Fruit fly (Drosophila melanogaster): ENCODE measurements around the gene CG31221.
A peak's percentile ranks its signal among the peaks of the same experiment; 100 is the strongest.

Gene CG31221

dm6 chr3R:19508388-19509185 is 96.1 kb downstream of the CG31221 start (continued):
- TF ChIP-seq hkb (optimal IDR thresholded peaks at IDR 0.05) (no peak), hkb (GFP tag; IDR thresholded peaks at IDR 0.05) (0 out of 2 replicates have a peak, but pooled peaks have one; percentile 32), Mes4 (GFP tag; optimal IDR thresholded peaks at IDR 0.05) (no peak), corto (GFP tag; optimal IDR thresholded peaks at IDR 0.05) (no peak), bbx (GFP tag; IDR thresholded peaks at IDR 0.05; ENCODE audit: partially characterized antibody) (no peak), Awh (GFP tag; IDR thresholded peaks at IDR 0.05) (no peak), NK7.1 (GFP tag; optimal IDR thresholded peaks at IDR 0.05) (no peak), CG42726 (GFP tag; IDR thresholded peaks at IDR 0.05; ENCODE audit: partially characterized antibody) (no peak), Hey (tag; optimal IDR thresholded peaks at IDR 0.05) (no peak), CG2678 (tag; optimal IDR thresholded peaks at IDR 0.05) (peak; percentile 35), stc (GFP tag; IDR thresholded peaks at IDR 0.05) (no peak), hbn (GFP tag; IDR thresholded peaks at IDR 0.05; ENCODE audit: partially characterized antibody) (no peak), grn (GFP tag; optimal IDR thresholded peaks at IDR 0.05) (no peak), inv (GFP tag; IDR thresholded peaks at IDR 0.05; ENCODE audit: partially characterized antibody) (no peak), Abd-B (GFP tag; optimal IDR thresholded peaks at IDR 0.05) (no peak), Med (GFP tag) (no peak), sqz (GFP tag; optimal IDR thresholded peaks at IDR 0.05) (no peak), CG12104 (GFP tag; optimal IDR thresholded peaks at IDR 0.05) (no peak), sim (GFP tag; IDR thresholded peaks at IDR 0.05) (no peak), disco-r (GFP tag; optimal IDR thresholded peaks at IDR 0.05) (no peak), CG2712 (tag; optimal IDR thresholded peaks at IDR 0.05) (no peak), Ets65A (GFP tag) (no peak), CG9609 (GFP tag; optimal IDR thresholded peaks at IDR 0.05) (no peak), Dll (GFP tag; IDR thresholded peaks at IDR 0.05; ENCODE audit: partially characterized antibody) (no peak), CG15479 (GFP tag; optimal IDR thresholded peaks at IDR 0.05) (no peak), Eip74EF (GFP tag; optimal IDR thresholded peaks at IDR 0.05) (no peak), bigmax (GFP tag; optimal IDR thresholded peaks at IDR 0.05) (no peak), CG9876 (GFP tag; optimal IDR thresholded peaks at IDR 0.05) (no peak), Optix (GFP tag; IDR thresholded peaks at IDR 0.05) (no peak), CG10209 (GFP tag; optimal IDR thresholded peaks at IDR 0.05) (no peak), Nf-YC (tag; optimal IDR thresholded peaks at IDR 0.05) (no peak), CG15601 (tag; optimal IDR thresholded peaks at IDR 0.05) (no peak), CG11247 (GFP tag; IDR thresholded peaks at IDR 0.05) (no peak), Max (GFP tag; optimal IDR thresholded peaks at IDR 0.05) (no peak), CG13624 (GFP tag; optimal IDR thresholded peaks at IDR 0.05) (no peak), Dad (GFP tag; optimal IDR thresholded peaks at IDR 0.05) (no peak), Tbp (GFP tag; optimal IDR thresholded peaks at IDR 0.05) (no peak), Dek (tag; optimal IDR thresholded peaks at IDR 0.05) (peak; percentile 37), CG10274 (GFP tag; optimal IDR thresholded peaks at IDR 0.05) (no peak), CG16863 (GFP tag; optimal IDR thresholded peaks at IDR 0.05) (no peak), CG16779 (GFP tag; IDR thresholded peaks at IDR 0.05) (no peak), shn (GFP tag; optimal IDR thresholded peaks at IDR 0.05) (no peak), CG10321 (GFP tag; IDR thresholded peaks at IDR 0.05) (no peak), lbe (GFP tag; optimal IDR thresholded peaks at IDR 0.05) (no peak), HLH54F (GFP tag; optimal IDR thresholded peaks at IDR 0.05) (no peak), pan (optimal IDR thresholded peaks at IDR 0.05) (no peak), pan (GFP tag; optimal IDR thresholded peaks at IDR 0.05 in 1 of 2, IDR thresholded peaks at IDR 0.05 in 1 of 2) (no peak), CG12744 (GFP tag; optimal IDR thresholded peaks at IDR 0.05) (no peak), insv (GFP tag; optimal IDR thresholded peaks at IDR 0.05) (no peak), CG7372 (GFP tag; IDR thresholded peaks at IDR 0.05) (no peak), mirr (GFP tag; optimal IDR thresholded peaks at IDR 0.05) (no peak)

All from whole organism, embryonic.